Worm (Caenorhabditis elegans): ENCODE results near the gene F38B6.2.
A peak's percentile ranks its signal among the peaks of the same experiment; 100 is the strongest.

F38B6.2 gene

DNA sequence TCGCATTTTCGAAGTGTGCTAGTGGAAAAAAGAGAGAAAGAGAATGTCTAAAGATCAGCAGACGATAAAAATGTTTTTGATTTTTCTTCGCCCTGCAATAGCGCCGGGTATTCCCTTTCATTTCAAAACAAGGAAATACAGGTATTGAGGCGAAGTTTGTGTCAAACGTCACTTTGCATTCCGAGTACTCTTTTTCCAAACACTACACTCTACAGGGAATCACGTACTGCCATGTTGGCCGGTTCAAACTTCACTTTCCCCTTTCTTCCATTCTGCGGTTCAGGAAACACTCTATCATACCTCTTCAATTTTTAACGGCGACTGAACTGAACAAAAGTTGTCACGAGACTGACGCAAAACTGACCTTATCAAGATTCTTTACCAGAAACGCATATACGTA lies 40.2 kb downstream of the F38B6.2 start:
- TF ChIP-seq elt-1 (tag; optimal IDR thresholded peaks at IDR 0.05; ENCODE audit: borderline replicate concordance, insufficient read depth) (no peak), hlh-1 (tag; optimal IDR thresholded peaks at IDR 0.05) (no peak), unc-62 (GFP tag; optimal IDR thresholded peaks at IDR 0.05) (no peak), sptf-1 (tag; optimal IDR thresholded peaks at IDR 0.05) (no peak), mab-5 (tag; optimal IDR thresholded peaks at IDR 0.05) (no peak), nhr-28 (tag; optimal IDR thresholded peaks at IDR 0.05) (no peak), M03D4.4 (tag; optimal IDR thresholded peaks at IDR 0.05) (no peak), ham-2 (GFP tag; optimal IDR thresholded peaks at IDR 0.05) (no peak), bed-3 (GFP tag; optimal IDR thresholded peaks at IDR 0.05) (no peak), nhr-237 (tag; optimal IDR thresholded peaks at IDR 0.05) (no peak)

DNA sequence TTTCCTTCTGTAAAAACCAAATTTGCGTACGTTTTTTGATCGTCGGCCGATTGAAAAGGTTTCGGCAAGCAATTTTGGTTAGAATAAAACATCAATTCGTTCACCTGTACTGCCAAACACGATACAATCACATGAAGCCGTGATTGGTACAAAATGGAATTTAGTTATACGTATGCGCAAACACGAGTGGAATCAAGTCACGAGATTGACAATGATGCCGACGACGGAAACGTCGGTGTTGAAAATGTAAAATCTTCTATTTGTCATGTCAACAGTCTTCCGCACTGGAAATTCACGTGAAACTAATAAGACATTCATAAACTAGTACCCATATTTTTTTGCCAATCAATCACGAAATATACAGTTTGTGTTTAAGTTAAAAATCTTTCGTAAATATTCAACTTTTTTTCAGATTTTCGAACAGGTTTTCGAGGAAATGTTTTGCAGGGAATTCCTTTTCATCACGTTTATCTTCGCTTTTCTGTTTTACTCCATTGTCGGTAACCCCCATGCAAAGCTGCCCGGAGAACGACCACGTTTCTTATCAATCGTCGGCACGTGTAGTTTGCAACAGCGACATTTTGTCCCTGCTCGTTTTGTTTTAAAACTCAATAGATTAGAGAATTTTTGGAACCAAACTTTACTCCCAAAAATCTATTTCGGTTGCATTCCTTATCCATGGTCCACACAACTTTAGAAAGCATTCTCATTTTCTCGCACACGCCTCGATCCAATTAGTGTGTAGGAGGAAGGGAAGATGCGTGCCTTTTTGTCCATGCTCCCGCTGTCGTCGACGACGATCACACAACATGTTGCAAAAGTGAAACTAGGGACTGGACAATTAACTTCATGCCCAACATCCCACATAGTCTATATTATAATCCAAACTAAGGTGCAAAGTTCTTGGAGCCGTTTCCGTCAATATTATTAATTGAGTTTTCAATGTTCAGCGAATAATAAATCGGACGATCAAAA lies 41.0 kb downstream of the F38B6.2 start:
- TF ChIP-seq ces-1 (GFP tag; optimal IDR thresholded peaks at IDR 0.05) (peak; percentile 70), ztf-11 (tag; optimal IDR thresholded peaks at IDR 0.05) (no peak)

DNA sequence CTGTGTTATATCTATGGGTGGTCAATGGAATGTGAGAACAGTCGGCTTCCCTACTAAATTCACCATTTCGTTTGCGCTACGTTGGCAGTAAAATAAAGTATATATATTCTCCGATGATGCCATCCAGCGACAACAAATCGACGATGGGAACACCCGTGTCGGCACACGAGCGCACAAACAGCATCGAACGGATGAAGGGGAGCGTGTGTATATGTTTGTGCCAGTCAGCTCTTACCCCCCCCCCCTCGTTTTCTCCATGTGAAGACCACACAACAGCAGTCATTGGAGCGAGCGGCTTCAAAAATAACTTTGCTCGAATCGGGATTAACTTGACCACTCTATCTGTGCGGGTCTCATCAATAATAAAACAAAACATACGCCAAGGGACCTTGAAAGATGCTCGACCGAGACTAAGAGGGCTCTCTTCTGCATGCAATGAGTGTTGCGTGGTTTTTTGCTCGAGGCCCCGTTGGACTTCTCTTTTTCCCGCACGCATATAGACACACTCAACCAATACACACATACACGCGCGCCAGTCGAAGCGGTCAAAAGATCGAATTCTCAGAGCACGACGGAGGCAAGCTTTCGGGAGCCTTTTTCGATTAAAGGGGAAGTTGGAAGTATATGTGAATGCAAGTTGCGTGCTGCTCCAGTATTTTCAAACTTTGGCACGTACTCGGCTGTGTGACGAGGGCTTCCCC lies 42.1 kb downstream of the F38B6.2 start:
- no peak for TF ChIP-seq zip-8 (tag; optimal IDR thresholded peaks at IDR 0.05)
- TF ChIP-seq nhr-237 (tag; optimal IDR thresholded peaks at IDR 0.05): no peak
- TF ChIP-seq drap-1 (GFP tag; optimal IDR thresholded peaks at IDR 0.05): no peak
- TF ChIP-seq lin-13 (tag; optimal IDR thresholded peaks at IDR 0.05): no peak
- TF ChIP-seq elt-3 (tag; optimal IDR thresholded peaks at IDR 0.05): no peak
- no peak for TF ChIP-seq ztf-11 (tag; optimal IDR thresholded peaks at IDR 0.05)
- TF ChIP-seq tbx-8 (GFP tag; optimal IDR thresholded peaks at IDR 0.05): no peak
- no peak for TF ChIP-seq M03D4.4 (tag; optimal IDR thresholded peaks at IDR 0.05)
- no peak for TF ChIP-seq unc-62 (GFP tag; optimal IDR thresholded peaks at IDR 0.05)
- TF ChIP-seq sptf-1 (tag; optimal IDR thresholded peaks at IDR 0.05): no peak
- TF ChIP-seq nhr-2 (tag; optimal IDR thresholded peaks at IDR 0.05): no peak
- TF ChIP-seq blmp-1 (tag; optimal IDR thresholded peaks at IDR 0.05): no peak
- TF ChIP-seq nhr-76 (tag; optimal IDR thresholded peaks at IDR 0.05): no peak

DNA sequence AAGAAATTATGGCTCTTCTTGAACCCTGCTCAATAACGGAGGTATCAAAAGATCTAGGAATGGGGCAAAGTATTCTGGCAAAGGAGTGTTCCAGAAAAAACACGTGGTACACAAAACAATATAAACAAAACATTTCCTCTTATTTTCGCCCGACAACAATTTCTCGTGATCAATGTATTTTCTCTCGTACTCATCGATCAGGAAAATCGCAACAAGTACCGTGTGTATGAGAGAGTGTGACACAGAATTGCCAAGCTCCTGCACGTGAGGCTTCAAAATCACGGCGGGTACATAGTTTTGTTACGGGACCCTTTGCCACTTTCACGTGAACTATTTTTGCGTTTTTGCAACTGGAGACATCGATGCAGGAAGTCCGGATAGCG lies 42.6 kb downstream of the F38B6.2 start:
- TF ChIP-seq nhr-2 (tag; optimal IDR thresholded peaks at IDR 0.05) (no peak), ztf-11 (tag; optimal IDR thresholded peaks at IDR 0.05) (no peak), lin-13 (tag; optimal IDR thresholded peaks at IDR 0.05) (no peak), ceh-83 (GFP tag; optimal IDR thresholded peaks at IDR 0.05) (no peak), cnd-1 (tag; optimal IDR thresholded peaks at IDR 0.05) (no peak), ces-1 (GFP tag; optimal IDR thresholded peaks at IDR 0.05) (no peak), sptf-1 (tag; optimal IDR thresholded peaks at IDR 0.05) (no peak), drap-1 (GFP tag; optimal IDR thresholded peaks at IDR 0.05) (no peak), elt-3 (tag; optimal IDR thresholded peaks at IDR 0.05) (no peak), bed-3 (GFP tag; optimal IDR thresholded peaks at IDR 0.05) (no peak), ceh-43 (GFP tag; optimal IDR thresholded peaks at IDR 0.05) (no peak), unc-120 (tag; optimal IDR thresholded peaks at IDR 0.05; ENCODE audit: poor library complexity, severe bottlenecking) (no peak), blmp-1 (tag; optimal IDR thresholded peaks at IDR 0.05) (no peak), flh-1 (GFP tag; optimal IDR thresholded peaks at IDR 0.05) (no peak)

DNA sequence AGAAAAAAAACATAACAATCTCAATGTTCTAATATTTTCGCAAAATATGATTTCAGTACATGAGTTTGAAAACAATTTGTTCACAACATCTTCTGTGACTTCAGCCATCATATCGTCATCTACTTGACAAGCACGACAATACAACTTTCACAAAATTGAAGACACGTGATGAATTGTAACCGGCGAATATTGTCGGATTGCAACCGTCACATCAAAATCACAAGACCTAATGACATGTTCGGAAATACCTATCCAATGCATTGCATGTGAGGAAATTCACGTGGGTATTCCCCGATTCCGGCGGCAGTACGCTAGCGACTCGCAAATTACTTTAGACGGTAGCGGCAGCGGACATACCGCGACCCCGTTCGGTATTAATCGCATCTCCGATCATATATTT lies 43.2 kb downstream of the F38B6.2 start:
- no peak for TF ChIP-seq nhr-12 (tag; optimal IDR thresholded peaks at IDR 0.05)
- peak; percentile 52 for TF ChIP-seq unc-62 (GFP tag; optimal IDR thresholded peaks at IDR 0.05)
- TF ChIP-seq cnd-1 (tag; optimal IDR thresholded peaks at IDR 0.05): no peak

DNA sequence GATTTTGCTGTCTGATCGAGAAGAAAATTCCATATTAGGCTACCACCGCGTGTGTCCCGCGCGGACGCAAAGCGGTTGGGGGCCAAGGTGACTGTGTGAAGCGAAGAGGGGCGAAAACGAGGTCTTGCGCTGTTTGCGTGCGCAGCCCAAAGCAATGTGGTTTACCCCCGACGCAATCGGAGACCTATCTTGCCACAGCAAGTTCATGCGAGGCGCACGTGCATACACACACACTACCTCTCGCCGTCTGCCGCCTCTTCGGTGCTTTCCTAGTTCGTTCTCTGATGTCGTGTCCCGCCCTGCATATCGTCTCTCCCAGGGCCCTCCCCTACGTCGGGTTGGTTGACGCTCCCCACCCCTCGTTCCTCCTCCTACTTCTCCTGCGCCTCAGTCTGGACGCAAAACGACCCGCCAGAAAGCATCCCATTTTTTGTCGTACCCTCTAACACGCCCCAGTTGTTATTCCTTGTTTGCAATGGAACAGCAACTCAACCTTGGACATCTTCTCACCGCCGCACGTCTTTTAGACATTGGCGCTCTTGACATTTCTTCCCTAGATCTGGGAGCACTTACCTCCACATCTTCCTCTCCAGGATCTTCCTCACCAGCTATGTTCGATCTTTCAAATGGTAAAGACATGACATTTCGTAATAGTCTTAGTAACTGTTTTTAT lies 43.8 kb downstream of the F38B6.2 start, which contains the start of gene mdl-1:
Gene mdl-1 (plus strand): TSS at position 341 of the 673 bp plus-strand sequence.
- TF ChIP-seq ceh-43 (GFP tag; optimal IDR thresholded peaks at IDR 0.05) (peak; percentile 60), elt-1 (tag; optimal IDR thresholded peaks at IDR 0.05; ENCODE audit: borderline replicate concordance, insufficient read depth) (peak; percentile 81), elt-3 (tag; optimal IDR thresholded peaks at IDR 0.05) (peak; percentile 65), lin-32 (GFP tag; optimal IDR thresholded peaks at IDR 0.05) (no peak), pha-4 (tag; optimal IDR thresholded peaks at IDR 0.05) (peak; percentile 98), unc-39 (tag; optimal IDR thresholded peaks at IDR 0.05) (peak; percentile 81), unc-120 (tag; optimal IDR thresholded peaks at IDR 0.05; ENCODE audit: poor library complexity, severe bottlenecking) (peak; percentile 80), nhr-76 (tag; optimal IDR thresholded peaks at IDR 0.05) (peak; percentile 61), mep-1 (tag; optimal IDR thresholded peaks at IDR 0.05) (peak; percentile 35), drap-1 (GFP tag; optimal IDR thresholded peaks at IDR 0.05) (peak; percentile 76), cnd-1 (tag; optimal IDR thresholded peaks at IDR 0.05) (no peak), lsy-2 (tag; optimal IDR thresholded peaks at IDR 0.05) (peak; percentile 51), lin-13 (tag; optimal IDR thresholded peaks at IDR 0.05) (peak; percentile 72), unc-62 (GFP tag; optimal IDR thresholded peaks at IDR 0.05) (peak; percentile 51), nhr-12 (tag; optimal IDR thresholded peaks at IDR 0.05) (no peak), nhr-237 (tag; optimal IDR thresholded peaks at IDR 0.05) (peak; percentile 64), mls-2 (tag; optimal IDR thresholded peaks at IDR 0.05) (peak; percentile 82), ceh-83 (GFP tag; optimal IDR thresholded peaks at IDR 0.05) (peak; percentile 67), blmp-1 (tag; optimal IDR thresholded peaks at IDR 0.05) (peak; percentile 11), nhr-28 (tag; optimal IDR thresholded peaks at IDR 0.05) (no peak), sptf-1 (tag; optimal IDR thresholded peaks at IDR 0.05) (peak; percentile 89), mab-5 (tag; optimal IDR thresholded peaks at IDR 0.05) (no peak), hlh-1 (tag; optimal IDR thresholded peaks at IDR 0.05) (peak; percentile 23)
